Worm (Caenorhabditis elegans): ENCODE measurements around the gene F43C11.2.

Gene F43C11.2

ce11 chrII:2378465-2379009 is 24.0 kb downstream of the F43C11.2 start (continued):
- TF ChIP-seq mxl-1 (tag; optimal IDR thresholded peaks at IDR 0.05) (no peak), ceh-79 (tag; optimal IDR thresholded peaks at IDR 0.05) (no peak), nhr-90 (tag; optimal IDR thresholded peaks at IDR 0.05) (peak; percentile 97), madf-6 (GFP tag; IDR thresholded peaks at IDR 0.05) (no peak), egl-18 (GFP tag; IDR thresholded peaks at IDR 0.05) (no peak), F57A8.1 (GFP tag; optimal IDR thresholded peaks at IDR 0.05) (no peak), ztf-3 (GFP tag; optimal IDR thresholded peaks at IDR 0.05) (peak; percentile 80), chd-7 (tag; optimal IDR thresholded peaks at IDR 0.05) (peak; percentile 31), C06A6.2 (GFP tag; conservative IDR thresholded peaks at IDR 0.05) (peak; percentile 61), aptf-3 (GFP tag; IDR thresholded peaks at IDR 0.05) (no peak), gei-17 (GFP tag; optimal IDR thresholded peaks at IDR 0.05) (peak; percentile 61), Y95B8A.8 (GFP tag; IDR thresholded peaks at IDR 0.05) (no peak), lsy-27 (tag; optimal IDR thresholded peaks at IDR 0.05; ENCODE audit: borderline replicate concordance, insufficient read depth) (no peak), ztf-26 (tag; optimal IDR thresholded peaks at IDR 0.05) (peak; percentile 19), ztf-6 (GFP tag; IDR thresholded peaks at IDR 0.05) (no peak), D2030.7 (GFP tag; IDR thresholded peaks at IDR 0.05) (no peak), madf-3 (GFP tag; IDR thresholded peaks at IDR 0.05) (no peak), hmg-1.2 (GFP tag; IDR thresholded peaks at IDR 0.05) (no peak), ceh-91 (GFP tag; IDR thresholded peaks at IDR 0.05) (no peak), snpc-3.4 (tag; optimal IDR thresholded peaks at IDR 0.05) (no peak), xnd-1 (tag; optimal IDR thresholded peaks at IDR 0.05) (no peak), hrde-1 (tag; optimal IDR thresholded peaks at IDR 0.05; ENCODE audit: borderline replicate concordance) (no peak), F49E8.2 (tag; optimal IDR thresholded peaks at IDR 0.05; ENCODE audit: insufficient read depth) (no peak), attf-5 (GFP tag; optimal IDR thresholded peaks at IDR 0.05) (peak; percentile 3), ccch-3 (GFP tag; optimal IDR thresholded peaks at IDR 0.05) (no peak), let-526 (GFP tag; IDR thresholded peaks at IDR 0.05) (0 out of 2 replicates have a peak, but pooled peaks have one; percentile 17), tlf-1 (GFP tag; optimal IDR thresholded peaks at IDR 0.05) (peak; percentile 84), F39B2.1 (GFP tag; IDR thresholded peaks at IDR 0.05) (no peak), Y53G8AR.9 (GFP tag; conservative IDR thresholded peaks at IDR 0.05) (0 out of 2 replicates have a peak, but pooled peaks have one; percentile 55), K12H6.12 (tag; optimal IDR thresholded peaks at IDR 0.05) (no peak), aptf-2 (GFP tag; conservative IDR thresholded peaks at IDR 0.05) (no peak), lag-1 (GFP tag; IDR thresholded peaks at IDR 0.05) (no peak), ceh-40 (GFP tag; IDR thresholded peaks at IDR 0.05) (0 out of 2 replicates have a peak, but pooled peaks have one; percentile 2), F10E7.11 (tag; optimal IDR thresholded peaks at IDR 0.05) (no peak), Y79H2A.3 (GFP tag; conservative IDR thresholded peaks at IDR 0.05) (no peak), attf-6 (GFP tag; IDR thresholded peaks at IDR 0.05) (no peak), unc-62 (GFP tag; optimal IDR thresholded peaks at IDR 0.05) (peak; percentile 78), B0019.2 (GFP tag; conservative IDR thresholded peaks at IDR 0.05) (no peak), rec-8 (tag; optimal IDR thresholded peaks at IDR 0.05) (no peak), pha-4 (tag; optimal IDR thresholded peaks at IDR 0.05) (no peak), B0336.3 (GFP tag; IDR thresholded peaks at IDR 0.05) (no peak; the same call in none of the 2 replicates), mcd-1 (GFP tag; IDR thresholded peaks at IDR 0.05) (no peak; the same call in none of the 2 replicates), let-607 (tag; optimal IDR thresholded peaks at IDR 0.05) (peak; percentile 79 to 88), egl-44 (GFP tag; IDR thresholded peaks at IDR 0.05) (peak; percentile 97), lir-1 (GFP tag; conservative IDR thresholded peaks at IDR 0.05) (0 out of 2 replicates have a peak, but pooled peaks have one; percentile 45), T07F8.4 (tag; optimal IDR thresholded peaks at IDR 0.05) (no peak), him-1 (tag; optimal IDR thresholded peaks at IDR 0.05) (no peak)

Data from whole organism, young adult.